Worm (Caenorhabditis elegans) whole organism, late embryonic: ENCODE measurements around the gene arrd-10.

ENCODE experiments used
- ama-1 ChIP-seq: fragments of 150-350 bp; optimal IDR thresholded peaks from 2 replicates; lab custom pipeline; 2014
- hlh-6 ChIP-seq: sonication (generic microtip); optimal IDR thresholded peaks from 2 replicates; lab custom pipeline; 2016; ENCODE audit warnings: missing genotype, missing genetic modification characterization, missing compliant biosample characterization
- sox-2 ChIP-seq: fragments of 200-800 bp; sonication (Bioruptor generic); IDR thresholded peaks from 2 replicates; pipeline ENCODE4 v1.3.6; 2022; ENCODE audit warnings: missing genetic modification reagents, missing genetic modification characterization, missing compliant biosample characterization
- unc-86 ChIP-seq: sonication (generic microtip); optimal IDR thresholded peaks from 2 replicates; lab custom pipeline; 2016; ENCODE audit warnings: missing genetic modification characterization, missing compliant biosample characterization

DNA sequence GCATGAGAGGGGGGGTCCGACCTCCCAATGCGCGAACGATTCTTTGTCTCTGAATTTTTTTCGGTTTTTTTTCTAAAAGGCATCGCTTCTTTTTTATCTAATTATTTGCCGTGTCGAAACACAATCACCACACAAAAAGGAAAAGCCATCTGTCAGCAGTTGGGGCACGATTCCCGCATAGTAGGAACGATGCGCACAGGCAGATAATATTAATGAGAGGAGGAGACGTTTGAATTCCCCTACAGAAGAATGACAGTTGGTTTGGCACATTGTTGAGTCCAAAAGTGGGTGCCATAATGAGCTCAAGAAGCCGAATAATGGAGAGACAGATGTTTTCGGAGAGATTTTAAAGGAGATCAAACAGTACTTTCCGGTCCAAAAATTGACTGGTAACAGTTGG, 44.8 kb downstream of the arrd-10 start:
- TF ChIP-seq ama-1 (no peak), sox-2 (GFP tag; lab: Robert Waterston, UW) (no peak), hlh-6 (no peak), unc-86 (no peak)
